Fruit fly (Drosophila melanogaster) whole organism, embryonic: ENCODE measurements around the gene Srrm234.

Experiments used
- Atf3 ChIP-seq: fragments of 200-800 bp; sonication (Bioruptor generic); optimal IDR thresholded peaks from 3 replicates; lab custom pipeline; 2016; ENCODE audit warnings: missing biosample characterization, missing genetic modification characterization
- BEAF-32 ChIP-seq: fragments of 200-800 bp; sonication (Bioruptor generic); optimal IDR thresholded peaks from 3 replicates; lab custom pipeline; 2017; ENCODE audit warnings: missing biosample characterization, missing genetic modification characterization, mild to moderate bottlenecking, moderate library complexity, missing genetic modification reagents
- Bgb ChIP-seq: fragments of 200-800 bp; sonication (Bioruptor generic); IDR thresholded peaks from 2 replicates; pipeline ENCODE4 v1.3.6; 2022; ENCODE audit warnings: missing biosample characterization, missing genetic modification characterization; ENCODE audit not compliant: partially characterized antibody
- CG10565 ChIP-seq: fragments of 200-800 bp; sonication (Bioruptor generic); optimal IDR thresholded peaks from 3 replicates; lab custom pipeline; 2016; ENCODE audit warnings: missing biosample characterization, mild to moderate bottlenecking, missing genetic modification characterization
- CG10979 ChIP-seq: fragments of 200-800 bp; sonication (Bioruptor generic); optimal IDR thresholded peaks from 2 replicates; lab custom pipeline; 2018; ENCODE audit warnings: missing biosample characterization, mild to moderate bottlenecking, missing genetic modification characterization, moderate library complexity
- CG11247 ChIP-seq: fragments of 200-800 bp; sonication (Bioruptor generic); IDR thresholded peaks from 2 replicates; pipeline ENCODE4 v1.3.6; 2022; ENCODE audit warnings: missing biosample characterization, missing genetic modification characterization
- CG12155 ChIP-seq: fragments of 200-800 bp; sonication (Bioruptor generic); optimal IDR thresholded peaks from 3 replicates; lab custom pipeline; 2016; ENCODE audit warnings: missing biosample characterization, missing genetic modification characterization
- CG14667 ChIP-seq: fragments of 200-800 bp; sonication (Bioruptor generic); IDR thresholded peaks from 2 replicates; pipeline ENCODE4 v1.3.6; 2022; ENCODE audit warnings: missing biosample characterization, missing genetic modification characterization
- CG1602 ChIP-seq: fragments of 200-800 bp; sonication (Bioruptor generic); optimal IDR thresholded peaks from 3 replicates; lab custom pipeline; 2016; ENCODE audit warnings: missing biosample characterization, missing genetic modification characterization
- CG2889 ChIP-seq: fragments of 200-800 bp; sonication (Bioruptor generic); IDR thresholded peaks from 3 replicates; pipeline ENCODE4 v1.3.6; 2022; ENCODE audit warnings: missing biosample characterization, missing genetic modification characterization
- CG30431 ChIP-seq: fragments of 200-800 bp; sonication (Bioruptor generic); optimal IDR thresholded peaks from 2 replicates; lab custom pipeline; 2017; ENCODE audit warnings: missing biosample characterization, missing genetic modification characterization
- CG32532 ChIP-seq: fragments of 200-800 bp; sonication (Bioruptor generic); IDR thresholded peaks from 2 replicates; pipeline ENCODE4 v1.3.6; 2022; ENCODE audit warnings: missing biosample characterization, missing genetic modification characterization
- CG33213 ChIP-seq: fragments of 200-800 bp; sonication (Bioruptor generic); optimal IDR thresholded peaks from 3 replicates; lab custom pipeline; 2016; ENCODE audit warnings: missing biosample characterization, missing genetic modification characterization
- CG3407 ChIP-seq: fragments of 200-800 bp; sonication (Bioruptor generic); optimal IDR thresholded peaks from 2 replicates; lab custom pipeline; 2018; ENCODE audit warnings: missing biosample characterization, mild to moderate bottlenecking, missing genetic modification characterization
- CG6791 ChIP-seq: fragments of 200-800 bp; sonication (Bioruptor generic); IDR thresholded peaks from 3 replicates; pipeline ENCODE4 v1.3.6; 2022; ENCODE audit warnings: missing biosample characterization, missing genetic modification characterization; ENCODE audit not compliant: partially characterized antibody
- CG8290 ChIP-seq, 3 experiments: fragments of 200-800 bp; sonication (Bioruptor generic); optimal IDR thresholded peaks; 2 replicates each; lab custom pipeline; 2016 to 2019; ENCODE audit warnings: missing biosample characterization in 3 of 3, missing genetic modification characterization in 3 of 3, mild to moderate bottlenecking in 2 of 3, moderate library complexity in 1 of 3
- CG8944 ChIP-seq: fragments of 200-800 bp; sonication (Bioruptor generic); optimal IDR thresholded peaks from 3 replicates; lab custom pipeline; 2016; ENCODE audit warnings: missing biosample characterization, missing genetic modification characterization
- CG9437 ChIP-seq: fragments of 200-800 bp; sonication (Bioruptor generic); optimal IDR thresholded peaks from 2 replicates; lab custom pipeline; 2018; ENCODE audit warnings: missing biosample characterization, mild to moderate bottlenecking, missing genetic modification characterization
- CG9932 ChIP-seq: fragments of 200-800 bp; sonication (Bioruptor generic); IDR thresholded peaks from 2 replicates; pipeline ENCODE4 v1.3.6; 2022; ENCODE audit warnings: missing biosample characterization, missing genetic modification characterization
- Deaf1 ChIP-seq: fragments of 200-800 bp; optimal IDR thresholded peaks from 3 replicates; lab custom pipeline; 2019; ENCODE audit warnings: missing biosample characterization, mild to moderate bottlenecking, missing genetic modification characterization, moderate library complexity
- Dip2 ChIP-seq: fragments of 200-800 bp; sonication (Bioruptor generic); IDR thresholded peaks from 2 replicates; pipeline ENCODE4 v1.3.6; 2022; ENCODE audit warnings: missing biosample characterization, missing genetic modification characterization
- Doc3 ChIP-seq: fragments of 200-800 bp; sonication (Bioruptor generic); IDR thresholded peaks from 3 replicates; pipeline ENCODE4 v1.3.6; 2022; ENCODE audit warnings: missing biosample characterization, missing genetic modification characterization; ENCODE audit not compliant: partially characterized antibody
- Eip74EF ChIP-seq, 2 experiments: fragments of 200-800 bp in 1 of 2; fragments of >200 bp in 1 of 2; sonication (Bioruptor generic) in 1 of 2; optimal IDR thresholded peaks; 2 replicates each; lab custom pipeline; 2017 to 2019; ENCODE audit warnings: missing biosample characterization in 2 of 2, missing genetic modification characterization in 2 of 2, mild to moderate bottlenecking in 1 of 2, moderate library complexity in 1 of 2
- HLH3B ChIP-seq: fragments of 200-800 bp; sonication (Bioruptor generic); IDR thresholded peaks from 2 replicates; pipeline ENCODE4 v1.3.6; 2022; ENCODE audit warnings: missing biosample characterization, missing genetic modification characterization
- HLH54F ChIP-seq: fragments of 200-800 bp; sonication (Bioruptor generic); optimal IDR thresholded peaks from 3 replicates; lab custom pipeline; 2016; ENCODE audit warnings: missing biosample characterization, missing genetic modification characterization
- HmgZ ChIP-seq: fragments of 200-800 bp; sonication (Bioruptor generic); optimal IDR thresholded peaks from 2 replicates; lab custom pipeline; 2018; ENCODE audit warnings: missing biosample characterization, mild to moderate bottlenecking, missing genetic modification characterization
- Hsf ChIP-seq: fragments of 200-800 bp; sonication (Bioruptor generic); optimal IDR thresholded peaks from 3 replicates; lab custom pipeline; 2016; ENCODE audit warnings: missing biosample characterization, missing genetic modification characterization
- Nf-YB ChIP-seq: fragments of 200-800 bp; sonication (Bioruptor generic); optimal IDR thresholded peaks from 3 replicates; lab custom pipeline; 2019; ENCODE audit warnings: missing biosample characterization, mild to moderate bottlenecking, missing genetic modification characterization, moderate library complexity
- Poxn ChIP-seq: fragments of 200-800 bp; sonication (Bioruptor generic); IDR thresholded peaks from 2 replicates; pipeline ENCODE4 v1.3.6; 2022; ENCODE audit warnings: missing biosample characterization, missing genetic modification characterization
- Ptx1 ChIP-seq: fragments of 200-800 bp; sonication (Bioruptor generic); IDR thresholded peaks from 2 replicates; pipeline ENCODE4 v1.3.6; 2022; ENCODE audit warnings: missing biosample characterization, missing genetic modification characterization
- Trl ChIP-seq, 3 experiments: fragments of >200 bp in 2 of 3; fragments of 200-800 bp in 1 of 3; sonication (Bioruptor generic) in 1 of 3; optimal IDR thresholded peaks; 2 replicates in 1 of 3; 3 replicates in 2 of 3; lab custom pipeline; 2016 to 2017; ENCODE audit warnings: missing biosample characterization in 1 of 3, missing genetic modification characterization in 1 of 3
- bbx ChIP-seq: fragments of 200-800 bp; sonication (Bioruptor generic); IDR thresholded peaks from 2 replicates; pipeline ENCODE4 v1.3.6; 2022; ENCODE audit warnings: missing biosample characterization, missing genetic modification characterization; ENCODE audit not compliant: partially characterized antibody
- dati ChIP-seq: fragments of 200-800 bp; sonication (Bioruptor generic); IDR thresholded peaks from 2 replicates; pipeline ENCODE4 v1.3.6; 2022; ENCODE audit warnings: missing biosample characterization, missing genetic modification characterization
- dysf ChIP-seq: fragments of 200-800 bp; sonication (Bioruptor generic); IDR thresholded peaks from 3 replicates; pipeline ENCODE4 v1.3.6; 2022; ENCODE audit warnings: missing biosample characterization, missing genetic modification characterization
- en ChIP-seq: fragments of 200-800 bp; sonication (Bioruptor generic); optimal IDR thresholded peaks from 2 replicates; lab custom pipeline; 2016; ENCODE audit warnings: missing biosample characterization, missing genetic modification characterization
- gce ChIP-seq: fragments of 200-800 bp; sonication (Bioruptor generic); IDR thresholded peaks from 3 replicates; pipeline ENCODE4 v1.3.6; 2022; ENCODE audit warnings: missing biosample characterization, missing genetic modification characterization
- gfzf ChIP-seq: fragments of 200-800 bp; sonication (Bioruptor generic); optimal IDR thresholded peaks from 2 replicates; lab custom pipeline; 2016; ENCODE audit warnings: missing biosample characterization, mild to moderate bottlenecking, missing genetic modification characterization, moderate library complexity
- knrl ChIP-seq: fragments of 200-800 bp; sonication (Bioruptor generic); IDR thresholded peaks from 3 replicates; pipeline ENCODE4 v1.3.6; 2022; ENCODE audit warnings: missing biosample characterization, missing genetic modification characterization; ENCODE audit not compliant: partially characterized antibody
- pb ChIP-seq: fragments of 200-800 bp; sonication (Bioruptor generic); optimal IDR thresholded peaks from 3 replicates; lab custom pipeline; 2016; ENCODE audit warnings: missing biosample characterization, missing genetic modification characterization
- pfk ChIP-seq: fragments of 200-800 bp; sonication (Bioruptor generic); optimal IDR thresholded peaks from 2 replicates; lab custom pipeline; 2018; ENCODE audit warnings: missing biosample characterization, mild to moderate bottlenecking, missing genetic modification characterization, moderate library complexity
- pita ChIP-seq: fragments of 200-800 bp; sonication (Bioruptor generic); optimal IDR thresholded peaks from 2 replicates; lab custom pipeline; 2017; ENCODE audit warnings: missing biosample characterization, mild to moderate bottlenecking, missing genetic modification characterization
- sna ChIP-seq: fragments of 200-800 bp; sonication (Bioruptor generic); IDR thresholded peaks from 2 replicates; pipeline ENCODE4 v1.3.6; 2022; ENCODE audit warnings: missing biosample characterization, missing genetic modification characterization; ENCODE audit not compliant: partially characterized antibody
- sqz ChIP-seq: fragments of 200-800 bp; sonication (Bioruptor generic); optimal IDR thresholded peaks from 3 replicates; lab custom pipeline; 2018; ENCODE audit warnings: missing biosample characterization, mild to moderate bottlenecking, missing genetic modification characterization
- tna ChIP-seq: fragments of 200-800 bp; sonication (Bioruptor generic); IDR thresholded peaks from 2 replicates; pipeline ENCODE4 v1.3.6; 2022; ENCODE audit warnings: missing biosample characterization, missing genetic modification characterization; ENCODE audit not compliant: partially characterized antibody
- twi ChIP-seq: fragments of 200-800 bp; optimal IDR thresholded peaks from 2 replicates; lab custom pipeline; 2019; ENCODE audit warnings: missing biosample characterization, mild to moderate bottlenecking, missing genetic modification characterization, moderate library complexity
- wor ChIP-seq: fragments of 200-800 bp; sonication (Bioruptor generic); IDR thresholded peaks from 2 replicates; pipeline ENCODE4 v1.3.6; 2022; ENCODE audit warnings: missing biosample characterization, missing genetic modification characterization
- zf30C ChIP-seq: fragments of 200-800 bp; sonication (Bioruptor generic); optimal IDR thresholded peaks from 3 replicates; lab custom pipeline; 2018; ENCODE audit warnings: missing biosample characterization, mild to moderate bottlenecking, missing genetic modification characterization
- zfh1 ChIP-seq: fragments of 200-800 bp; sonication (Bioruptor generic); IDR thresholded peaks from 3 replicates; pipeline ENCODE4 v1.3.6; 2022; ENCODE audit warnings: missing biosample characterization, missing genetic modification characterization

The Srrm234 gene

DNA sequence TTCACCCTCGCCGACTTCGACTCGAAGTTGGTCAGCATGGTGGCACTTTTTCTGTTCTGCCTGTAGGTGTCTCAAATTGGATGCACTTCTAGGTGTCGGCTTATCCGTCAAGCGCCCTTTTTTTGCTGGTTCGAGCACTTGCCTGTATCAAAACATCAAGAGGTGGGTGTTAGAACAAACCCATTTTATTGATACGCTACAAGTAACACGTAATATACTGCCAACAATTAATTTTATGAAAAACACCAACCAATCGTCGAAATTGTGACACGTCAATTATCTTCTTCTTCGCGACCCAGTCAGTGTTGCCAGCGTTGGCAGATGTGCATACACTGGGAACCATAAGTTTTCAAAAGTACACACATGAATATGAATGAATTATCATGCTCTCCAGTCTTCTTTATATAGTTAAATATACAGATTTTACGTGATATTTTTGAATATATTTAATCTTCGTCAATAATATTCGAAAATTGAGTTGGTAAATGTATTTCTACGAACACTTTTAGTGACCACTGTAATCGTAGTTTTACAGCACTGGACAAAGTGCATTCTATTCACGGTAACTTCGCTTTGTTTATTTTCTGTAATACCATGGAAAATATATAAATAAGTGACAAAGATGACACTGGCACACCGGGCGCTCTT is 19.8 kb downstream of the Srrm234 start, which contains the start of the genes alphaCOP and CG13919 (continued):
- TF ChIP-seq Trl (optimal IDR thresholded peaks at IDR 0.05; lab: Kevin White, UChicago) = no peak
- TF ChIP-seq Trl (GFP tag; optimal IDR thresholded peaks at IDR 0.05; lab: Kevin White, UChicago) = peak; percentile 92
- peak; percentile 97 for TF ChIP-seq dysf (GFP tag; lab: Robert Waterston, UW)
- TF ChIP-seq tna (GFP tag; lab: Robert Waterston, UW) = no peak
- peak; percentile 65 for TF ChIP-seq en (GFP tag; lab: Kevin White, UChicago)
- peak; percentile 92 for TF ChIP-seq CG3407 (GFP tag; lab: Kevin White, UChicago)
- peak; percentile 80 for TF ChIP-seq CG33213 (GFP tag; lab: Kevin White, UChicago)
- no peak for TF ChIP-seq bbx (GFP tag; lab: Robert Waterston, UW)
- TF ChIP-seq CG10979 (tag; lab: Kevin White, UChicago) = peak; percentile 91
- TF ChIP-seq CG1602 (GFP tag; lab: Kevin White, UChicago) = peak; percentile 98
- TF ChIP-seq CG32532 (GFP tag; lab: Robert Waterston, UW) = peak; percentile 97
- peak in 1 of 2 experiments; percentile 96 for TF ChIP-seq Eip74EF (GFP tag; optimal IDR thresholded peaks at IDR 0.05; lab: Kevin White, UChicago)
- peak; percentile 96 for TF ChIP-seq CG12155
- peak; percentile 97 for TF ChIP-seq Hsf
- no peak for TF ChIP-seq Doc3 (GFP tag; lab: Robert Waterston, UW)
- peak; percentile 77 for TF ChIP-seq pb (GFP tag; lab: Kevin White, UChicago)
- TF ChIP-seq wor (GFP tag; lab: Robert Waterston, UW) = peak; percentile 96
- peak; percentile 53 for TF ChIP-seq Dip2 (GFP tag; lab: Robert Waterston, UW)
- peak; percentile 94 for TF ChIP-seq CG9437 (GFP tag; lab: Kevin White, UChicago)
- peak; percentile 94 for TF ChIP-seq CG11247 (GFP tag; lab: Robert Waterston, UW)
- peak; percentile 50 for TF ChIP-seq BEAF-32 (GFP tag; lab: Kevin White, UChicago)
- TF ChIP-seq gce (GFP tag; lab: Robert Waterston, UW) = peak; percentile 95
- peak; percentile 92 for TF ChIP-seq Poxn
- TF ChIP-seq CG9932 (GFP tag; lab: Robert Waterston, UW) = peak; percentile 99
- peak; percentile 99 for TF ChIP-seq Ptx1 (GFP tag; lab: Robert Waterston, UW)
- TF ChIP-seq CG10565 = peak; percentile 62
- TF ChIP-seq gfzf = peak; percentile 24
- peak; percentile 97 for TF ChIP-seq zfh1
- peak; percentile 97 for TF ChIP-seq CG8290 (GFP tag; optimal IDR thresholded peaks at IDR 0.05; lab: Kevin White, UChicago)
- peak; percentile 79 to 85 for TF ChIP-seq CG8290 (tag; optimal IDR thresholded peaks at IDR 0.05; lab: Kevin White, UChicago)
- TF ChIP-seq CG30431 = peak; percentile 93
- TF ChIP-seq dati = peak; percentile 88
- TF ChIP-seq Bgb (GFP tag; lab: Robert Waterston, UW) = no peak
- TF ChIP-seq CG14667 (GFP tag; lab: Robert Waterston, UW) = peak; percentile 95
- peak; percentile 98 for TF ChIP-seq CG2889
- TF ChIP-seq sna (GFP tag; lab: Robert Waterston, UW) = no peak
- peak; percentile 93 for TF ChIP-seq HLH54F (GFP tag; lab: Kevin White, UChicago)
- peak; percentile 85 for TF ChIP-seq CG8944 (GFP tag; lab: Kevin White, UChicago)
- peak; percentile 95 for TF ChIP-seq HLH3B (GFP tag; lab: Robert Waterston, UW)
- TF ChIP-seq knrl (GFP tag; lab: Robert Waterston, UW) = peak; percentile 43; the same call in 1 of the 3 replicates
- peak; percentile 77 for TF ChIP-seq Deaf1 (tag; lab: Kevin White, UChicago)
- TF ChIP-seq pfk (GFP tag; lab: Kevin White, UChicago) = peak; percentile 32
- TF ChIP-seq HmgZ = peak; percentile 98
- peak; percentile 93 for TF ChIP-seq twi (tag; lab: Kevin White, UChicago)
- TF ChIP-seq Atf3 = peak; percentile 85
- TF ChIP-seq sqz = no peak
- TF ChIP-seq zf30C (GFP tag; lab: Kevin White, UChicago) = no peak
- TF ChIP-seq pita = no peak
- peak; percentile 84 for TF ChIP-seq Nf-YB
- no peak for TF ChIP-seq CG6791 (GFP tag; lab: Robert Waterston, UW)
